Worm (Caenorhabditis elegans) whole organism, mixed stage, embryonic: ENCODE data around the gene gtl-2.

Experiments
- blmp-1 ChIP-seq: fragments of 150-350 bp; optimal IDR thresholded peaks from 2 replicates; lab custom pipeline; 2014; ENCODE audit warnings: missing biosample characterization, missing genetic modification characterization
- drap-1 ChIP-seq: fragments of 200-800 bp; sonication (Bioruptor generic); optimal IDR thresholded peaks from 3 replicates; lab custom pipeline; 2018; ENCODE audit warnings: mild to moderate bottlenecking, missing genetic modification characterization, missing compliant biosample characterization
- elt-1 ChIP-seq: sonication (generic microtip); optimal IDR thresholded peaks from 2 replicates; lab custom pipeline; 2017; ENCODE audit warnings: missing genetic modification characterization, mild to moderate bottlenecking, missing compliant biosample characterization, antibody characterized with exemption, moderate library complexity, borderline replicate concordance; ENCODE audit not compliant: insufficient read depth
- elt-3 ChIP-seq: fragments of 150-350 bp; optimal IDR thresholded peaks from 2 replicates; lab custom pipeline; 2014; ENCODE audit warnings: missing biosample characterization, missing genetic modification characterization
- unc-62 ChIP-seq: fragments of 150-350 bp; optimal IDR thresholded peaks from 2 replicates; lab custom pipeline; 2014; ENCODE audit warnings: missing biosample characterization, missing genetic modification reagents, missing genetic modification characterization

DNA sequence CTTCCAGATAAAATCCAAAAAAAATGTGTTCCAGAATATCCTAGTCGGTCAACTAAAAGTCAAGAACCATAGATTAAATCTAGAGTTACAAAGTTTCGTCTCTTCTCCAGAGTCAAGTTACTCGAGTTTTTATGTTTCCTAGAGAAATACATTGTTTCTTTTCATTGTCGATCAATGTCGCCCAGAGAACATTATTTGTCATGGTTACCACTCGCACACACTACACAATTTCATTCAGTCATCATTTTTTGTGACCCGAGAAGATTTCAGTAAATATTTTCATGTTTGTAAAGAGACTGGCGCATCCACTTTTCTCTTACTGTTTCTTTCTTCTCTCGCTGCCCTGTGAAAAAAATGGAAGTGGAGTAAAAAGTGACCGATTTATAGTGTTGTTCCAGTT lies 43.4 kb downstream of the gtl-2 start:
- TF ChIP-seq elt-1 (tag; lab: Kevin White, UChicago) (no peak), elt-3 (tag; lab: Kevin White, UChicago) (no peak), unc-62 (GFP tag; lab: Kevin White, UChicago) (no peak), drap-1 (GFP tag; lab: Kevin White, UChicago) (no peak), blmp-1 (tag; lab: Kevin White, UChicago) (no peak)
